Fruit fly (Drosophila melanogaster): ENCODE data around the gene mRpL1.
A peak's percentile ranks its signal among the peaks of the same experiment; 100 is the strongest.

Gene mRpL1

DNA sequence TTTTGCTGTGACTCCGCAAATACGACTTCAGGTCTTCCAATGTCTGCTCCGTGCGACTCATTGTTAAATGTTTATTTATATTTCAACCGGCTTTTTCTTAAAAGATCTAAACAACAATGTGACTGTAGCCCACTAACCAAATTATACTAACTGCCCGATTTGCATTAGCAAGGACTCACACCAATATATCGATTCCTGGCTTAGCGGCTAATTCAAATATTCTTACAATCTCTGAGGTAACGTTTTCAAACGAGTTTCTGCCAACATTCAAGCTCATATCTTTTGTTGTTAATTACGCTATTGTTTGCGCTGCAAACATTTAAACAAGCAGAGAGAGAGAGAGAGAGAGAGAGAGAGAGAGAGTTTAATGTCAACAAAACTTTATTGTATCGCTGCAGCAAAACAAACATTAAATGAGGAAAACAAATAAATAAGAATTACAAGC, 7.3 kb downstream of the mRpL1 start, which contains the start of gene tex (continued):
- TF ChIP-seq grau (tag; optimal IDR thresholded peaks at IDR 0.05) (no peak), CG2199 (GFP tag; IDR thresholded peaks at IDR 0.05) (no peak), tna (GFP tag; IDR thresholded peaks at IDR 0.05; ENCODE audit: partially characterized antibody) (no peak), cg (GFP tag; optimal IDR thresholded peaks at IDR 0.05) (no peak), croc (GFP tag; conservative IDR thresholded peaks at IDR 0.05) (no peak), CG7786 (GFP tag; optimal IDR thresholded peaks at IDR 0.05) (no peak), CG4707 (GFP tag; optimal IDR thresholded peaks at IDR 0.05) (peak; percentile 71), pan (optimal IDR thresholded peaks at IDR 0.05) (no peak), pan (GFP tag; optimal IDR thresholded peaks at IDR 0.05 in 1 of 2, IDR thresholded peaks at IDR 0.05 in 1 of 2) (no peak), Pdp1 (GFP tag; optimal IDR thresholded peaks at IDR 0.05) (peak in 1 of 2 experiments; percentile 76), toy (GFP tag; IDR thresholded peaks at IDR 0.05) (no peak), Camta (GFP tag; optimal IDR thresholded peaks at IDR 0.05) (no peak), CG12155 (GFP tag; optimal IDR thresholded peaks at IDR 0.05) (no peak), slp2 (GFP tag; optimal IDR thresholded peaks at IDR 0.05) (peak; percentile 4), psq (GFP tag; optimal IDR thresholded peaks at IDR 0.05) (no peak), Dek (tag; optimal IDR thresholded peaks at IDR 0.05) (no peak), Sox102F (GFP tag; optimal IDR thresholded peaks at IDR 0.05) (no peak), ttk (GFP tag; IDR thresholded peaks at IDR 0.05) (no peak), mirr (GFP tag; optimal IDR thresholded peaks at IDR 0.05) (no peak), gem (tag; optimal IDR thresholded peaks at IDR 0.05) (no peak), CG7271 (tag; optimal IDR thresholded peaks at IDR 0.05) (peak; percentile 44), CG13123 (GFP tag; optimal IDR thresholded peaks at IDR 0.05) (peak; percentile 1), Sox100B (GFP tag; optimal IDR thresholded peaks at IDR 0.05) (no peak), nom (GFP tag; optimal IDR thresholded peaks at IDR 0.05) (no peak), CG10366 (GFP tag; IDR thresholded peaks at IDR 0.05) (no peak), CG10431 (GFP tag; optimal IDR thresholded peaks at IDR 0.05) (peak; percentile 31), PHDP (tag; optimal IDR thresholded peaks at IDR 0.05) (peak; percentile 9), H2.0 (GFP tag; IDR thresholded peaks at IDR 0.05) (no peak), hth (optimal IDR thresholded peaks at IDR 0.05) (no peak), pho (GFP tag; optimal IDR thresholded peaks at IDR 0.05) (no peak), E2f1 (GFP tag; IDR thresholded peaks at IDR 0.05) (no peak), CG12219 (GFP tag; optimal IDR thresholded peaks at IDR 0.05) (peak; percentile 31), Drgx (GFP tag; IDR thresholded peaks at IDR 0.05) (no peak), da (GFP tag; optimal IDR thresholded peaks at IDR 0.05) (no peak), br (optimal IDR thresholded peaks at IDR 0.05) (no peak), bab2 (GFP tag; optimal IDR thresholded peaks at IDR 0.05) (peak; percentile 36), CG8478 (optimal IDR thresholded peaks at IDR 0.05) (no peak), sna (GFP tag; IDR thresholded peaks at IDR 0.05; ENCODE audit: partially characterized antibody) (0 out of 2 replicates have a peak, but pooled peaks have one; percentile 44), Fer2 (tag; optimal IDR thresholded peaks at IDR 0.05) (no peak), CG8765 (GFP tag; IDR thresholded peaks at IDR 0.05) (no peak), Lhr (GFP tag; optimal IDR thresholded peaks at IDR 0.05) (peak; percentile 55), CG12391 (tag; optimal IDR thresholded peaks at IDR 0.05) (peak; percentile 27), BEAF-32 (GFP tag; optimal IDR thresholded peaks at IDR 0.05) (peak; percentile 60), CG30431 (GFP tag; optimal IDR thresholded peaks at IDR 0.05) (no peak), Hsf (GFP tag; optimal IDR thresholded peaks at IDR 0.05) (no peak), CG1602 (GFP tag; optimal IDR thresholded peaks at IDR 0.05) (no peak), pzg (GFP tag; optimal IDR thresholded peaks at IDR 0.05) (peak; percentile 89), peb (GFP tag; IDR thresholded peaks at IDR 0.05) (no peak), CG6689 (GFP tag; IDR thresholded peaks at IDR 0.05) (no peak), CG10147 (GFP tag; optimal IDR thresholded peaks at IDR 0.05) (no peak), z (GFP tag; IDR thresholded peaks at IDR 0.05) (no peak), nmo (GFP tag; optimal IDR thresholded peaks at IDR 0.05) (peak; percentile 55)
